Fruit fly (Drosophila melanogaster): Measurements from ENCODE around the gene CG43115.
A peak's percentile ranks its signal among the peaks of the same experiment; 100 is the strongest.

Gene CG43115

DNA sequence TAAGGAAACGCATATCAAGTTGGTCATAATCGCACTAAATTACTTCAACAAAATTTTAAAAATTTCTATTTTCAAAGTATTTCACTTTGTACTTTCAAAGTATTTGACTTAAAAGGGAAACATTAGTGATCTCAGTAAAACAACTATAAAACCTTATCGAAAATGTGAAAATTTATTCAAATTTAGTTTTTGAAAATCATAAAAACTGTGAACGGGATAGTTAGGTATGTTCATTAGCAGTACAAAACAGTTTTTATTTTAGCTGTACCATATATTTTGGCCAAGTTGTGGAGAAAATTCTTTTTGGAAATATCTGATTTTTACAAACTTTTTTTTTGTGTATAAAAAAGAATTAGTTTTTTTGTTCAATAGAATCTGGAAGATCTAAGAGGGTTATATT lies at the start of gene CG43115:
Gene CG43115, minus strand, starts transcription at position 101 of the 400 bp plus-strand sequence.
- TF ChIP-seq lz (GFP tag; optimal IDR thresholded peaks at IDR 0.05): no peak
- no peak for TF ChIP-seq Gug (GFP tag; IDR thresholded peaks at IDR 0.05)
- TF ChIP-seq salr (GFP tag; optimal IDR thresholded peaks at IDR 0.05): no peak
- no peak for TF ChIP-seq CG11902 (GFP tag; optimal IDR thresholded peaks at IDR 0.05)
- TF ChIP-seq CG8319 (GFP tag; optimal IDR thresholded peaks at IDR 0.05): no peak

DNA sequence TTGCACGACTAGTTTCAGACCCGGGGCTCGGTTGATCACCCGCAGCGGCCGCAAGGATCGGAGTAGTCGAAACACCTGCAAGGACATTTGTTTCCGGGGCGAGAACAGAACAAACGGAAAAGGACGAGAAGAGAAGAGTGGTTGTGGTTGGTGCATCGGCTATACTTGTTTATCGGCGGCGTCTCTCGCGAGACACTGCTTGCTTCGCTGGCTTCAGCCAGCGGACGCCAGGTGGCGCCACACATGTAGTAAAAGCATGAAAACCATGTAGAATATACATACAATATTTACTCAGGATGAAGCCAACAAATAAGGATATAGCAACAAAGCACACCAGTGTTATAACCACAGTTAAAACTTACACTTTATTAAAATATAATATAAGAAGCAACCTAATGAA lies 43.7 kb upstream of the CG43115 start:
- TF ChIP-seq CG6808 (GFP tag; optimal IDR thresholded peaks at IDR 0.05) (no peak), eg (GFP tag; IDR thresholded peaks at IDR 0.05) (no peak), CG8319 (GFP tag; optimal IDR thresholded peaks at IDR 0.05) (no peak), CG32006 (GFP tag; optimal IDR thresholded peaks at IDR 0.05) (no peak), fd59A (GFP tag; optimal IDR thresholded peaks at IDR 0.05) (no peak), CG3919 (GFP tag; optimal IDR thresholded peaks at IDR 0.05) (peak; percentile 18), CG7368 (GFP tag; optimal IDR thresholded peaks at IDR 0.05) (no peak), CG10631 (GFP tag; optimal IDR thresholded peaks at IDR 0.05) (no peak), CG3032 (tag; optimal IDR thresholded peaks at IDR 0.05) (no peak), dac (GFP tag; optimal IDR thresholded peaks at IDR 0.05) (no peak), CG4318 (GFP tag; optimal IDR thresholded peaks at IDR 0.05) (no peak), spab (GFP tag; optimal IDR thresholded peaks at IDR 0.05) (no peak), CG31627 (GFP tag; optimal IDR thresholded peaks at IDR 0.05) (peak; percentile 8), CG16779 (tag; optimal IDR thresholded peaks at IDR 0.05) (no peak), Blimp-1 (GFP tag; optimal IDR thresholded peaks at IDR 0.05) (no peak), acj6 (GFP tag; optimal IDR thresholded peaks at IDR 0.05) (no peak), Smox (GFP tag; optimal IDR thresholded peaks at IDR 0.05) (no peak), CG15336 (GFP tag; IDR thresholded peaks at IDR 0.05) (no peak), Sox15 (GFP tag; optimal IDR thresholded peaks at IDR 0.05) (no peak), cyc (GFP tag; optimal IDR thresholded peaks at IDR 0.05) (peak; percentile 24), fkh (GFP tag; optimal IDR thresholded peaks at IDR 0.05) (no peak), Hr39 (GFP tag; optimal IDR thresholded peaks at IDR 0.05) (peak; percentile 23), achi (GFP tag; optimal IDR thresholded peaks at IDR 0.05) (no peak), CG34406 (GFP tag; optimal IDR thresholded peaks at IDR 0.05) (no peak), CG8119 (GFP tag; IDR thresholded peaks at IDR 0.05) (no peak), CG6792 (GFP tag; optimal IDR thresholded peaks at IDR 0.05) (no peak), pdm3 (GFP tag; optimal IDR thresholded peaks at IDR 0.05) (no peak), CG6276 (GFP tag; optimal IDR thresholded peaks at IDR 0.05) (no peak), topi (GFP tag; optimal IDR thresholded peaks at IDR 0.05) (no peak), Met (GFP tag; optimal IDR thresholded peaks at IDR 0.05) (no peak), vri (GFP tag; optimal IDR thresholded peaks at IDR 0.05) (no peak), Eip75B (GFP tag; optimal IDR thresholded peaks at IDR 0.05) (no peak), Ets96B (tag; optimal IDR thresholded peaks at IDR 0.05) (no peak), esn (GFP tag; optimal IDR thresholded peaks at IDR 0.05) (no peak), Ets21C (GFP tag; optimal IDR thresholded peaks at IDR 0.05) (no peak), net (GFP tag; optimal IDR thresholded peaks at IDR 0.05) (no peak)

DNA sequence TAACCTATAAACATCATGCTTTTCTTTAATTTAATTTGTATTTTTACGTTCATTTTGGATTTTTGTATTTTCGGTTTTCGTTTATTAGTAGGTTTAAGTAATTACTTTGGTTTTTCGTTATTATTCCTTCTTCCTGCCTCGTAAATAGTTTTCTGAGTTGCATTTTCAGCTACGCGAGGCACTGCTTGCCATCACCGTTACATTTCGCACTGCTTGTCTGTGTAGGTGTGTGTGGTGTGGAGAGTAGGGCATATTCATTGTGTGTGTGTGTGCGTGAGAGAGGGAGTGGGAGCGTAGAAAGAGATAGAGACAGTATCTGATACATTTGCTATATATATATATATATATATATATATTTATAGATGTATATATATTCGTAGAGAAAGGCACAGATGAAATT lies 38.5 kb upstream of the CG43115 start:
- TF ChIP-seq CG34406 (GFP tag; optimal IDR thresholded peaks at IDR 0.05): no peak
- TF ChIP-seq Eip78C (GFP tag): no peak
- no peak for TF ChIP-seq fd59A (GFP tag; optimal IDR thresholded peaks at IDR 0.05)
- TF ChIP-seq CG6854 (GFP tag; optimal IDR thresholded peaks at IDR 0.05): no peak
- TF ChIP-seq CG9139 (GFP tag; optimal IDR thresholded peaks at IDR 0.05): no peak
- TF ChIP-seq esn (GFP tag; optimal IDR thresholded peaks at IDR 0.05): no peak
- no peak for TF ChIP-seq CG6276 (GFP tag; optimal IDR thresholded peaks at IDR 0.05)
- no peak for TF ChIP-seq CG11762 (GFP tag; optimal IDR thresholded peaks at IDR 0.05; ENCODE audit: insufficient read depth)
- TF ChIP-seq CG3919 (GFP tag; optimal IDR thresholded peaks at IDR 0.05): no peak
- no peak for TF ChIP-seq CG11902 (GFP tag; optimal IDR thresholded peaks at IDR 0.05)
- no peak for TF ChIP-seq topi (GFP tag; optimal IDR thresholded peaks at IDR 0.05)
- no peak for TF ChIP-seq salr (GFP tag; optimal IDR thresholded peaks at IDR 0.05)
- TF ChIP-seq Sox15 (GFP tag; optimal IDR thresholded peaks at IDR 0.05): no peak
- TF ChIP-seq fd85E (GFP tag; optimal IDR thresholded peaks at IDR 0.05): no peak
- TF ChIP-seq CG31627 (GFP tag; optimal IDR thresholded peaks at IDR 0.05): no peak
- TF ChIP-seq Ets21C (GFP tag; optimal IDR thresholded peaks at IDR 0.05): no peak
- no peak for TF ChIP-seq acj6 (GFP tag; optimal IDR thresholded peaks at IDR 0.05)
- TF ChIP-seq CG7368 (GFP tag; optimal IDR thresholded peaks at IDR 0.05): no peak
